Worm (Caenorhabditis elegans) whole organism, L2 larva: Measurements from ENCODE around the gene gadr-2.

Experiments used
- F13H6.1 ChIP-seq: sonication (generic microtip); optimal IDR thresholded peaks from 2 replicates; lab custom pipeline; 2016; ENCODE audit warnings: missing genetic modification characterization, missing compliant biosample characterization
- elt-3 ChIP-seq: sonication (generic microtip); optimal IDR thresholded peaks from 2 replicates; lab custom pipeline; 2017; ENCODE audit warnings: missing biosample characterization, missing genetic modification characterization
- fos-1 ChIP-seq: fragments of 150-350 bp; optimal IDR thresholded peaks from 2 replicates; lab custom pipeline; 2014; ENCODE audit warnings: missing biosample characterization, missing genetic modification characterization
- gmeb-1 ChIP-seq: fragments of 150-350 bp; optimal IDR thresholded peaks from 2 replicates; lab custom pipeline; 2014; ENCODE audit warnings: missing biosample characterization, missing genetic modification characterization
- lin-13 ChIP-seq: fragments of 150-350 bp; optimal IDR thresholded peaks from 2 replicates; lab custom pipeline; 2014; ENCODE audit warnings: missing biosample characterization, missing genetic modification reagents, missing genetic modification characterization
- nhr-10 ChIP-seq: sonication (generic microtip); optimal IDR thresholded peaks from 2 replicates; lab custom pipeline; 2017; ENCODE audit warnings: missing biosample characterization, missing genetic modification characterization
- nhr-11 ChIP-seq: fragments of 150-350 bp; optimal IDR thresholded peaks from 2 replicates; lab custom pipeline; 2014; ENCODE audit warnings: missing biosample characterization, missing genetic modification characterization
- nhr-23 ChIP-seq: fragments of 150-350 bp; optimal IDR thresholded peaks from 2 replicates; lab custom pipeline; 2014; ENCODE audit warnings: missing biosample characterization, missing genetic modification reagents, missing genetic modification characterization
- nhr-237 ChIP-seq: fragments of 150-350 bp; optimal IDR thresholded peaks from 2 replicates; lab custom pipeline; 2014; ENCODE audit warnings: missing biosample characterization, missing genetic modification characterization
- nhr-25 ChIP-seq: fragments of 150-350 bp; sonication (generic microtip); optimal IDR thresholded peaks from 3 replicates; lab custom pipeline; 2014; ENCODE audit warnings: missing biosample characterization, missing genetic modification characterization
- unc-39 ChIP-seq: fragments of 150-350 bp; optimal IDR thresholded peaks from 2 replicates; lab custom pipeline; 2014; ENCODE audit warnings: missing biosample characterization, missing genetic modification characterization
- unc-62 ChIP-seq: fragments of 150-350 bp; optimal IDR thresholded peaks from 2 replicates; lab custom pipeline; 2014; ENCODE audit warnings: missing biosample characterization, missing genetic modification reagents, missing genetic modification characterization
- zag-1 ChIP-seq: fragments of 150-350 bp; optimal IDR thresholded peaks from 2 replicates; lab custom pipeline; 2014; ENCODE audit warnings: missing biosample characterization, missing genetic modification characterization
- ztf-11 ChIP-seq: sonication (generic microtip); optimal IDR thresholded peaks from 2 replicates; lab custom pipeline; 2017; ENCODE audit warnings: missing biosample characterization, missing genetic modification characterization

DNA sequence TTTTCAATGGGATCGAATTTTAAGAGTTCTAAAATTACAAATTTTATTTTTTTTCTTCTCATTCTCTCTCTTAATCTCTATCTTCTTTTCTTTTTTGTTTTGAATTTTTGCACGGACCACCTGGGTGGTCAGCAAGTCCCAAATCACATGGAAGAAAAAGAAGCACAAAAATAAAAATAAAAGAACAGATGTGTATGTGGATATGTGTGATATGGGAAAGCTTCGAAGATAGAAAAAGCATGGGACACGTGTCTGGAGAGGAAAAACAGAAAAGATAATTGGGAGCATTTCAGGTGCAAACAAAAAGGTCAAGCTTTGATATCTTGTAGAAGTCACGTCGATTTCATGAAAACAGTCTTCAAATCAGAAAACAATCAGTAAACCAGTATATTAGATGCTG lies 37.7 kb downstream of the gadr-2 start, which contains the start of gene hsp-12.6:
- TF ChIP-seq unc-62 (GFP tag; lab: Kevin White, UChicago) (no peak), lin-13 (GFP tag; lab: Kevin White, UChicago) (no peak), unc-39 (tag; lab: Kevin White, UChicago) (no peak), elt-3 (tag; lab: Kevin White, UChicago) (no peak), nhr-25 (tag; lab: Kevin White, UChicago) (no peak), nhr-237 (tag; lab: Kevin White, UChicago) (no peak), nhr-11 (tag; lab: Kevin White, UChicago) (no peak), fos-1 (tag; lab: Kevin White, UChicago) (no peak), zag-1 (no peak), gmeb-1 (no peak), nhr-23 (tag; lab: Kevin White, UChicago) (no peak), nhr-10 (tag; lab: Kevin White, UChicago) (no peak), ztf-11 (tag; lab: Kevin White, UChicago) (no peak), F13H6.1 (tag; lab: Kevin White, UChicago) (peak; percentile 47)
